Fruit fly (Drosophila melanogaster): ENCODE results near the gene meigo.

meigo gene

dm6 chr3R:21097631-21098117 lies 40.4 kb upstream of the meigo start, which contains the start of gene RhoGAP93B:
RhoGAP93B (minus strand) TSS chr3R:21097827.
- TF ChIP-seq Eip75B (GFP tag; optimal IDR thresholded peaks at IDR 0.05) (no peak), Blimp-1 (GFP tag; optimal IDR thresholded peaks at IDR 0.05) (no peak), CG11762 (GFP tag; optimal IDR thresholded peaks at IDR 0.05; ENCODE audit: insufficient read depth) (no peak), CG15336 (GFP tag; IDR thresholded peaks at IDR 0.05) (peak; percentile 73), esn (GFP tag; optimal IDR thresholded peaks at IDR 0.05) (peak; percentile 90), Lpt (GFP tag; optimal IDR thresholded peaks at IDR 0.05) (no peak), spab (GFP tag; optimal IDR thresholded peaks at IDR 0.05) (no peak), CG34406 (GFP tag; optimal IDR thresholded peaks at IDR 0.05) (no peak), CG32006 (GFP tag; optimal IDR thresholded peaks at IDR 0.05) (peak; percentile 84), cyc (GFP tag; optimal IDR thresholded peaks at IDR 0.05) (peak; percentile 77), CG7368 (GFP tag; optimal IDR thresholded peaks at IDR 0.05) (peak; percentile 71), CG6792 (GFP tag; optimal IDR thresholded peaks at IDR 0.05) (peak; percentile 50), dac (GFP tag; optimal IDR thresholded peaks at IDR 0.05) (peak; percentile 62), CG8119 (GFP tag; IDR thresholded peaks at IDR 0.05) (peak; percentile 84), CG10669 (GFP tag; optimal IDR thresholded peaks at IDR 0.05) (peak; percentile 70), CG4318 (GFP tag; optimal IDR thresholded peaks at IDR 0.05) (no peak), dsx (GFP tag; optimal IDR thresholded peaks at IDR 0.05; ENCODE audit: poor library complexity, severe bottlenecking) (peak; percentile 69), CG6276 (GFP tag; optimal IDR thresholded peaks at IDR 0.05) (no peak), CG11902 (GFP tag; optimal IDR thresholded peaks at IDR 0.05) (peak; percentile 66), Ets21C (GFP tag; optimal IDR thresholded peaks at IDR 0.05) (peak; percentile 69), Sox14 (GFP tag; optimal IDR thresholded peaks at IDR 0.05) (peak; percentile 88), salr (GFP tag; optimal IDR thresholded peaks at IDR 0.05) (peak; percentile 49 to 56), Smox (GFP tag; optimal IDR thresholded peaks at IDR 0.05) (no peak), Ets96B (tag; optimal IDR thresholded peaks at IDR 0.05) (peak; percentile 82), CG6854 (GFP tag; optimal IDR thresholded peaks at IDR 0.05) (peak; percentile 34), CG16779 (tag; optimal IDR thresholded peaks at IDR 0.05) (peak; percentile 58), eg (GFP tag; IDR thresholded peaks at IDR 0.05) (peak; percentile 88), CG10631 (GFP tag; optimal IDR thresholded peaks at IDR 0.05) (peak; percentile 86), lz (GFP tag; optimal IDR thresholded peaks at IDR 0.05) (peak; percentile 84), CG8319 (GFP tag; optimal IDR thresholded peaks at IDR 0.05) (peak; percentile 53), CG9139 (GFP tag; optimal IDR thresholded peaks at IDR 0.05) (no peak), CG31627 (GFP tag; optimal IDR thresholded peaks at IDR 0.05) (peak; percentile 82), acj6 (GFP tag; optimal IDR thresholded peaks at IDR 0.05) (peak; percentile 68), svp (GFP tag) (peak; percentile 92), Hr38 (GFP tag; optimal IDR thresholded peaks at IDR 0.05) (no peak), Hr39 (GFP tag; optimal IDR thresholded peaks at IDR 0.05) (peak; percentile 82), Eip93F (GFP tag; optimal IDR thresholded peaks at IDR 0.05) (no peak), CG3032 (tag; optimal IDR thresholded peaks at IDR 0.05) (peak; percentile 87), ss (GFP tag; optimal IDR thresholded peaks at IDR 0.05) (peak in 1 of 2 experiments; percentile 71), vri (GFP tag; optimal IDR thresholded peaks at IDR 0.05) (no peak), topi (GFP tag; optimal IDR thresholded peaks at IDR 0.05) (peak; percentile 89), fd59A (GFP tag; optimal IDR thresholded peaks at IDR 0.05) (peak; percentile 24), fd85E (GFP tag; optimal IDR thresholded peaks at IDR 0.05) (no peak), Eip78C (GFP tag) (peak; percentile 88), CG3919 (GFP tag; optimal IDR thresholded peaks at IDR 0.05) (peak; percentile 74), Sox102F (GFP tag; optimal IDR thresholded peaks at IDR 0.05) (no peak), CG6163 (GFP tag; IDR thresholded peaks at IDR 0.05) (peak; percentile 93), pdm3 (GFP tag; optimal IDR thresholded peaks at IDR 0.05) (no peak), Hr4 (GFP tag; optimal IDR thresholded peaks at IDR 0.05) (peak; percentile 90), Met (GFP tag; optimal IDR thresholded peaks at IDR 0.05) (no peak), CG1621 (tag; optimal IDR thresholded peaks at IDR 0.05) (peak; percentile 55), CG11294 (GFP tag; IDR thresholded peaks at IDR 0.05) (peak; percentile 58; the same call in 1 of the 2 replicates)

Measured in whole organism, prepupa.